Fruit fly (Drosophila melanogaster): ENCODE results near the gene CG12012.

- no peak for TF ChIP-seq Sp1 (GFP tag; optimal IDR thresholded peaks at IDR 0.05)
- TF ChIP-seq woc (GFP tag; optimal IDR thresholded peaks at IDR 0.05): no peak
- no peak for TF ChIP-seq psq (GFP tag; optimal IDR thresholded peaks at IDR 0.05)
- TF ChIP-seq lola (GFP tag; optimal IDR thresholded peaks at IDR 0.05): no peak
- TF ChIP-seq h (GFP tag; optimal IDR thresholded peaks at IDR 0.05): peak; percentile 8
- TF ChIP-seq br (GFP tag; optimal IDR thresholded peaks at IDR 0.05): no peak
- TF ChIP-seq sage (GFP tag; optimal IDR thresholded peaks at IDR 0.05): no peak
- no peak for TF ChIP-seq usp (GFP tag; optimal IDR thresholded peaks at IDR 0.05)
- no peak for TF ChIP-seq pan (optimal IDR thresholded peaks at IDR 0.05)
- TF ChIP-seq CG32264 (GFP tag; optimal IDR thresholded peaks at IDR 0.05): no peak
- no peak for TF ChIP-seq foxo (GFP tag; optimal IDR thresholded peaks at IDR 0.05)
Measured at dm6 chr3L:3390525-3390924, 14.0 kb downstream of the CG12012 start.
